Fruit fly (Drosophila melanogaster): ENCODE data around the gene CG11617.

DNA sequence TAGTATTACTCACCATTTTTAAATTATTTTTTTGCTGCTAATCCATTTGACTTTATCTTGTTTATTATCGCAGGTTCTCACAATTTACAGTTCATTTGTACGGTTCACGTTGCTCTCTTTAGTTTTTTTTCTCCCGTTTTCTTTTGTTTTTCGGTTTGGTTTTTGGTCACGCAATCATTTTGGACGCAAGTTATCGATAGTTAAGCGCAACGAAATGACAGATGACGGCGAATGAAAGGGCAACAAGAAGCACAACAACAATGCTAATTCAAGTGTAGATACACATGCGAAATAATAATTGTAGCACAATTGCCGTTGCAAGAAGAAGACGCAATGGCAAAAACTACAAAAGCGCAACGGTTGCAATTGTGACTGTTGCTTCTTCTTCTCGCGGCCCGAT lies 41.5 kb upstream of the CG11617 start:
- no peak for TF ChIP-seq CG6792 (GFP tag; optimal IDR thresholded peaks at IDR 0.05)
- TF ChIP-seq lz (GFP tag; optimal IDR thresholded peaks at IDR 0.05) = no peak
- no peak for TF ChIP-seq net (GFP tag; optimal IDR thresholded peaks at IDR 0.05)
- TF ChIP-seq Sox14 (GFP tag; optimal IDR thresholded peaks at IDR 0.05) = no peak

All from whole organism, prepupa.